Fruit fly (Drosophila melanogaster) whole organism, embryonic: ENCODE measurements around the gene CG42673.

Source experiments
- ATbp ChIP-seq: fragments of 200-800 bp; sonication (Bioruptor generic); optimal IDR thresholded peaks from 2 replicates; lab custom pipeline; 2017; ENCODE audit warnings: missing biosample characterization, mild to moderate bottlenecking, missing genetic modification characterization, missing genetic modification reagents
- Blimp-1 ChIP-seq: fragments of 200-800 bp; sonication (Bioruptor generic); optimal IDR thresholded peaks from 3 replicates; lab custom pipeline; 2018; ENCODE audit warnings: missing biosample characterization, missing genetic modification characterization, mild to moderate bottlenecking, moderate library complexity, missing genetic modification reagents
- C15 ChIP-seq: fragments of 200-800 bp; sonication (Bioruptor generic); IDR thresholded peaks from 3 replicates; pipeline ENCODE4 v1.3.6; 2022; ENCODE audit warnings: missing biosample characterization, missing genetic modification characterization
- CG10431 ChIP-seq: fragments of 200-800 bp; sonication (Bioruptor generic); optimal IDR thresholded peaks from 3 replicates; lab custom pipeline; 2018; ENCODE audit warnings: missing biosample characterization, mild to moderate bottlenecking, missing genetic modification characterization
- CG11093 ChIP-seq: fragments of 200-800 bp; sonication (Bioruptor generic); IDR thresholded peaks from 3 replicates; pipeline ENCODE4 v1.3.6; 2022; ENCODE audit warnings: missing biosample characterization, missing genetic modification characterization
- CG11247 ChIP-seq: fragments of 200-800 bp; sonication (Bioruptor generic); IDR thresholded peaks from 2 replicates; pipeline ENCODE4 v1.3.6; 2022; ENCODE audit warnings: missing biosample characterization, missing genetic modification characterization
- CG13624 ChIP-seq: fragments of 200-800 bp; sonication (Bioruptor generic); optimal IDR thresholded peaks from 2 replicates; lab custom pipeline; 2016; ENCODE audit warnings: missing biosample characterization, missing genetic modification characterization
- CG14014 ChIP-seq: fragments of 200-800 bp; sonication (Bioruptor generic); IDR thresholded peaks from 2 replicates; pipeline ENCODE4 v1.3.6; 2022; ENCODE audit warnings: missing biosample characterization, missing genetic modification characterization
- CG14965 ChIP-seq: fragments of 200-800 bp; sonication (Bioruptor generic); optimal IDR thresholded peaks from 2 replicates; lab custom pipeline; 2016; ENCODE audit warnings: missing biosample characterization, missing genetic modification characterization, borderline replicate concordance
- CG15073 ChIP-seq: fragments of 200-800 bp; sonication (Bioruptor generic); optimal IDR thresholded peaks from 2 replicates; lab custom pipeline; 2016; ENCODE audit warnings: missing biosample characterization, missing genetic modification characterization
- CG16863 ChIP-seq: fragments of 200-800 bp; sonication (Bioruptor generic); optimal IDR thresholded peaks from 3 replicates; lab custom pipeline; 2016; ENCODE audit warnings: missing biosample characterization, missing genetic modification characterization
- CG17186 ChIP-seq: fragments of 200-800 bp; sonication (Bioruptor generic); optimal IDR thresholded peaks from 3 replicates; lab custom pipeline; 2017; ENCODE audit warnings: missing biosample characterization, missing genetic modification reagents, missing genetic modification characterization
- CG18262 ChIP-seq: fragments of 200-800 bp; optimal IDR thresholded peaks from 3 replicates; lab custom pipeline; 2019; ENCODE audit warnings: missing biosample characterization, mild to moderate bottlenecking, missing genetic modification characterization, moderate library complexity
- CG18619 ChIP-seq: fragments of 200-800 bp; sonication (Bioruptor generic); optimal IDR thresholded peaks from 3 replicates; lab custom pipeline; 2017; ENCODE audit warnings: missing biosample characterization, mild to moderate bottlenecking, missing genetic modification characterization
- CG2129 ChIP-seq: fragments of 200-800 bp; sonication (Bioruptor generic); IDR thresholded peaks from 2 replicates; pipeline ENCODE4 v1.3.6; 2022; ENCODE audit warnings: missing biosample characterization, missing genetic modification characterization; ENCODE audit not compliant: partially characterized antibody
- CG2875 ChIP-seq: fragments of 200-800 bp; sonication (Bioruptor generic); optimal IDR thresholded peaks from 2 replicates; lab custom pipeline; 2017; ENCODE audit warnings: missing biosample characterization, mild to moderate bottlenecking, missing genetic modification characterization, missing genetic modification reagents
- CG32767 ChIP-seq: fragments of 200-800 bp; sonication (Bioruptor generic); IDR thresholded peaks from 2 replicates; pipeline ENCODE4 v1.3.6; 2022; ENCODE audit warnings: missing biosample characterization, missing genetic modification characterization
- CG4424 ChIP-seq: fragments of 200-800 bp; sonication (Bioruptor generic); optimal IDR thresholded peaks from 3 replicates; lab custom pipeline; 2016; ENCODE audit warnings: missing biosample characterization, missing genetic modification characterization
- CG4730 ChIP-seq: fragments of 200-800 bp; sonication (Bioruptor generic); IDR thresholded peaks from 2 replicates; pipeline ENCODE4 v1.3.6; 2022; ENCODE audit warnings: missing biosample characterization, missing genetic modification characterization
- CG6272 ChIP-seq: fragments of 200-800 bp; sonication (Bioruptor generic); IDR thresholded peaks from 2 replicates; pipeline ENCODE4 v1.3.6; 2022; ENCODE audit warnings: missing biosample characterization, missing genetic modification characterization
- CG6689 ChIP-seq: fragments of 200-800 bp; sonication (Bioruptor generic); IDR thresholded peaks from 2 replicates; pipeline ENCODE4 v1.3.6; 2022; ENCODE audit warnings: missing biosample characterization, missing genetic modification characterization
- CG8089 ChIP-seq: fragments of 200-800 bp; sonication (Bioruptor generic); optimal IDR thresholded peaks from 3 replicates; lab custom pipeline; 2016; ENCODE audit warnings: missing biosample characterization, missing genetic modification characterization
- CG9609 ChIP-seq: fragments of 200-800 bp; sonication (Bioruptor generic); optimal IDR thresholded peaks from 3 replicates; lab custom pipeline; 2016; ENCODE audit warnings: missing biosample characterization, missing genetic modification characterization
- CG9817 ChIP-seq: fragments of 200-800 bp; sonication (Bioruptor generic); optimal IDR thresholded peaks from 2 replicates; lab custom pipeline; 2018; ENCODE audit warnings: missing biosample characterization, mild to moderate bottlenecking, missing genetic modification characterization, moderate library complexity
- Doc3 ChIP-seq: fragments of 200-800 bp; sonication (Bioruptor generic); IDR thresholded peaks from 3 replicates; pipeline ENCODE4 v1.3.6; 2022; ENCODE audit warnings: missing biosample characterization, missing genetic modification characterization; ENCODE audit not compliant: partially characterized antibody
- Drgx ChIP-seq: fragments of 200-800 bp; sonication (Bioruptor generic); IDR thresholded peaks from 2 replicates; pipeline ENCODE4 v1.3.6; 2022; ENCODE audit warnings: missing biosample characterization, missing genetic modification characterization
- Eip74EF ChIP-seq, 2 experiments: fragments of 200-800 bp in 1 of 2; fragments of >200 bp in 1 of 2; sonication (Bioruptor generic) in 1 of 2; optimal IDR thresholded peaks; 2 replicates each; lab custom pipeline; 2017 to 2019; ENCODE audit warnings: missing biosample characterization in 2 of 2, missing genetic modification characterization in 2 of 2, mild to moderate bottlenecking in 1 of 2, moderate library complexity in 1 of 2
- Fer1 ChIP-seq: fragments of 200-800 bp; sonication (Bioruptor generic); optimal IDR thresholded peaks from 2 replicates; lab custom pipeline; 2017; ENCODE audit warnings: missing biosample characterization, mild to moderate bottlenecking, missing genetic modification characterization
- Hmr ChIP-seq: fragments of 200-800 bp; sonication (Bioruptor generic); optimal IDR thresholded peaks from 3 replicates; lab custom pipeline; 2017; ENCODE audit warnings: mild to moderate bottlenecking, missing biosample characterization, missing genetic modification reagents, missing genetic modification characterization
- Hr39 ChIP-seq: fragments of >200 bp; optimal IDR thresholded peaks from 2 replicates; lab custom pipeline; 2017
- Jarid2 ChIP-seq: fragments of 200-800 bp; sonication (Bioruptor generic); optimal IDR thresholded peaks from 3 replicates; lab custom pipeline; 2017; ENCODE audit warnings: mild to moderate bottlenecking, missing biosample characterization, missing genetic modification reagents, missing genetic modification characterization
- Nf-YB ChIP-seq: fragments of 200-800 bp; sonication (Bioruptor generic); optimal IDR thresholded peaks from 3 replicates; lab custom pipeline; 2019; ENCODE audit warnings: missing biosample characterization, mild to moderate bottlenecking, missing genetic modification characterization, moderate library complexity
- Ravus ChIP-seq: fragments of 200-800 bp; sonication (Bioruptor generic); IDR thresholded peaks from 2 replicates; pipeline ENCODE4 v1.3.6; 2022; ENCODE audit warnings: missing biosample characterization, missing genetic modification characterization
- Spps ChIP-seq: fragments of 200-800 bp; sonication (Bioruptor generic); optimal IDR thresholded peaks from 2 replicates; lab custom pipeline; 2018; ENCODE audit warnings: missing biosample characterization, mild to moderate bottlenecking, missing genetic modification characterization
- bcd ChIP-seq: fragments of 200-800 bp; sonication (Bioruptor generic); optimal IDR thresholded peaks from 2 replicates; lab custom pipeline; 2017; ENCODE audit warnings: missing biosample characterization, mild to moderate bottlenecking, missing genetic modification characterization
- crp ChIP-seq, 2 experiments: fragments of 200-800 bp; sonication (Bioruptor generic); optimal IDR thresholded peaks; 2 replicates in 1 of 2; 3 replicates in 1 of 2; lab custom pipeline; 2017; ENCODE audit warnings: missing biosample characterization in 2 of 2, missing genetic modification characterization in 2 of 2, mild to moderate bottlenecking in 1 of 2, moderate library complexity in 1 of 2
- dysf ChIP-seq: fragments of 200-800 bp; sonication (Bioruptor generic); IDR thresholded peaks from 3 replicates; pipeline ENCODE4 v1.3.6; 2022; ENCODE audit warnings: missing biosample characterization, missing genetic modification characterization
- grn ChIP-seq: fragments of 200-800 bp; sonication (Bioruptor generic); optimal IDR thresholded peaks from 3 replicates; lab custom pipeline; 2017; ENCODE audit warnings: missing biosample characterization, missing genetic modification characterization
- gsb ChIP-seq: fragments of 200-800 bp; sonication (Bioruptor generic); IDR thresholded peaks from 2 replicates; pipeline ENCODE4 v1.3.6; 2022; ENCODE audit warnings: missing biosample characterization, missing genetic modification characterization
- hbn ChIP-seq: fragments of 200-800 bp; sonication (Bioruptor generic); IDR thresholded peaks from 2 replicates; pipeline ENCODE4 v1.3.6; 2022; ENCODE audit warnings: missing biosample characterization, missing genetic modification characterization; ENCODE audit not compliant: partially characterized antibody
- klu ChIP-seq: fragments of 200-800 bp; sonication (Bioruptor generic); IDR thresholded peaks from 2 replicates; pipeline ENCODE4 v1.3.6; 2022; ENCODE audit warnings: missing biosample characterization, missing genetic modification characterization
- odd ChIP-seq: fragments of 200-800 bp; sonication (Bioruptor generic); optimal IDR thresholded peaks from 2 replicates; lab custom pipeline; 2017; ENCODE audit warnings: missing biosample characterization, mild to moderate bottlenecking, missing genetic modification characterization
- otp ChIP-seq: fragments of 200-800 bp; sonication (Bioruptor generic); IDR thresholded peaks from 3 replicates; pipeline ENCODE4, ENCODE4 v1.3.6; 2022; ENCODE audit warnings: missing biosample characterization, missing genetic modification characterization
- pan ChIP-seq, 4 experiments: fragments of >200 bp in 3 of 4; fragments of 200-800 bp in 1 of 4; sonication (Bioruptor generic) in 1 of 4; optimal IDR thresholded peaks in 3 of 4; IDR thresholded peaks in 1 of 4; 2 replicates each; pipeline versions ENCODE4 v1.3.6 to Lab custom; 2017 to 2022; ENCODE audit warnings: missing biosample characterization in 2 of 4, missing genetic modification characterization in 2 of 4, mixed read lengths in 1 of 4
- tx ChIP-seq: fragments of 200-800 bp; sonication (Bioruptor generic); optimal IDR thresholded peaks from 2 replicates; lab custom pipeline; 2016; ENCODE audit warnings: missing biosample characterization, missing genetic modification characterization

CG42673 gene

DNA sequence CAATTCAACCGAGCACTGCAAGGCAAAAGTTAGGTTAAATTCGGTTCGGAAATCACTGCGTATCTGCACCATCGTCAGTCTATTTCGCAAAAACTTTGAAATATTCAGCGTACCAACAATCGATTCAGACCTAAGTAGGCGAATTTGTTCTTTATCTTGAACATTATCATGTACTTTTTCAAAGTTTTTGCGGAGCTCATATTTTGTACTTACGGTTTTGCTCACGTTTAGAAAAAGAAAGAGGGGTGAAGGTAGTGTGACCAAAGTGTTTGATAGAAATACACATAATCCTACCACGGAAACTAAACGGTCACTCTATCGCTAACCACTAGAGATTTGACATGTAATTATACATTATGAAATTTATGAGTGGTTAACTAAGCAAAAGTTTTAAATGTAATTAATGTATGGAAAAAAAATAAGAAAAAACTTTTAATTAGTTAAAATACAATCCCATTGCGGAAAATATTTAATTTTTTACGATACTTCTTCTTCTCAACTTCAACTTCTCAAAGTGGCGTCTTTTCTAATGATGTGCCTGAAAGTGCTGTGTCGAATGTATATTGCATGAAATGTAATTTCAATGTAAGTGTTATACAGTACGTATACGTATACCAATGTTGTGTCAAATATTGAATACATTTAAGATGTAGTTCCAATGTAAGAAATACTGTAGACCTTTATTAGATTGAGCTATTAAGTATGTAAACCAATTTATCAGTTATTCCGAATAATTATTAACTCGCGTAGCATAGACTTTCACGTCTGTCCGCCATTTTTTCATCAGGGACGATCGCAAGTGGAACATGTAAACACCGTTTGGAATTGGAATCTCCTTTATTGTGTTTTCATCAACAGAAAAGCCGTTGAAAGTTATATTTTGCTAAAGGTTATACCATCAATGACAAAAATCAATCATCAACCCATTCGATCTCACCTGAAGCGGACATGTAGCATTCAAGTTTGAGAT lies 35.4 kb upstream of the CG42673 start, which contains the start of gene RpS9 (continued):
- no peak for TF ChIP-seq CG4730 (GFP tag; lab: Robert Waterston, UW)
- TF ChIP-seq gsb (GFP tag; lab: Robert Waterston, UW) = no peak
- TF ChIP-seq CG11247 (GFP tag; lab: Robert Waterston, UW) = no peak
- TF ChIP-seq CG18619 (GFP tag; lab: Kevin White, UChicago) = peak; percentile 20
- TF ChIP-seq CG15073 (GFP tag; lab: Kevin White, UChicago) = no peak
- TF ChIP-seq CG6272 (GFP tag; lab: Robert Waterston, UW) = no peak
- TF ChIP-seq CG14014 (GFP tag; lab: Robert Waterston, UW) = no peak; the same call in 1 of the 2 replicates
- no peak for TF ChIP-seq CG2129 (GFP tag; lab: Robert Waterston, UW)
- no peak for TF ChIP-seq CG9817 (tag; lab: Kevin White, UChicago)
- no peak for TF ChIP-seq CG10431 (GFP tag; lab: Kevin White, UChicago)
- TF ChIP-seq otp = no peak
- TF ChIP-seq CG16863 = no peak
- no peak for TF ChIP-seq crp (GFP tag; optimal IDR thresholded peaks at IDR 0.05; lab: Kevin White, UChicago)
- no peak for TF ChIP-seq CG4424 (GFP tag; lab: Kevin White, UChicago)
- TF ChIP-seq Hmr = peak; percentile 46
- TF ChIP-seq Nf-YB (GFP tag; lab: Kevin White, UChicago) = peak; percentile 33
- TF ChIP-seq Fer1 (GFP tag; lab: Kevin White, UChicago) = peak; percentile 57
- TF ChIP-seq CG2875 (GFP tag; lab: Kevin White, UChicago) = no peak
- no peak for TF ChIP-seq CG32767 (GFP tag; lab: Robert Waterston, UW)
- no peak for TF ChIP-seq CG13624
- TF ChIP-seq C15 (GFP tag; lab: Robert Waterston, UW) = no peak
- TF ChIP-seq Jarid2 (GFP tag; lab: Kevin White, UChicago) = peak; percentile 69
- no peak for TF ChIP-seq hbn (GFP tag; lab: Robert Waterston, UW)
- TF ChIP-seq CG18262 (tag; lab: Kevin White, UChicago) = peak; percentile 45
- no peak for TF ChIP-seq Blimp-1 (GFP tag; lab: Kevin White, UChicago)
- TF ChIP-seq pan (optimal IDR thresholded peaks at IDR 0.05; lab: Kevin White, UChicago) = no peak
- no peak for TF ChIP-seq pan (GFP tag; optimal IDR thresholded peaks at IDR 0.05 in 1 of 2, IDR thresholded peaks at IDR 0.05 in 1 of 2)
- TF ChIP-seq dysf (GFP tag; lab: Robert Waterston, UW) = no peak; the same call in 2 of the 3 replicates
- TF ChIP-seq tx = no peak
- TF ChIP-seq ATbp (GFP tag; lab: Kevin White, UChicago) = peak; percentile 10
- TF ChIP-seq Ravus (GFP tag; lab: Robert Waterston, UW) = no peak
- TF ChIP-seq Hr39 = no peak
- TF ChIP-seq CG11093 (GFP tag; lab: Robert Waterston, UW) = no peak
- peak; percentile 48 for TF ChIP-seq odd
- no peak for TF ChIP-seq CG17186 (GFP tag; lab: Kevin White, UChicago)
- no peak for TF ChIP-seq CG14965
- TF ChIP-seq CG8089 (GFP tag; lab: Kevin White, UChicago) = no peak
- no peak for TF ChIP-seq CG6689 (GFP tag; lab: Robert Waterston, UW)
- no peak for TF ChIP-seq Drgx (GFP tag; lab: Robert Waterston, UW)
- peak; percentile 10 for TF ChIP-seq bcd (GFP tag; lab: Kevin White, UChicago)
- TF ChIP-seq Spps = no peak
- no peak for TF ChIP-seq klu (GFP tag; lab: Robert Waterston, UW)
- no peak for TF ChIP-seq Doc3 (GFP tag; lab: Robert Waterston, UW)
- TF ChIP-seq CG9609 (GFP tag; lab: Kevin White, UChicago) = no peak
- TF ChIP-seq grn = no peak
- TF ChIP-seq Eip74EF (GFP tag; optimal IDR thresholded peaks at IDR 0.05; lab: Kevin White, UChicago) = peak in 1 of 2 experiments; percentile 22
